Worm (Caenorhabditis elegans) whole organism, L2 larva: ENCODE results near the gene jud-4.

Experiments
- F13H6.1 ChIP-seq: sonication (generic microtip); optimal IDR thresholded peaks from 2 replicates; lab custom pipeline; 2016; ENCODE audit warnings: missing genetic modification characterization, missing compliant biosample characterization
- R02D3.7 ChIP-seq: fragments of 150-350 bp; optimal IDR thresholded peaks from 2 replicates; lab custom pipeline; 2014; ENCODE audit warnings: missing biosample characterization, missing genetic modification characterization
- Y55F3AM.14 ChIP-seq: fragments of 200-800 bp; sonication (Bioruptor generic); optimal IDR thresholded peaks from 2 replicates; lab custom pipeline; 2018; ENCODE audit warnings: mild to moderate bottlenecking, missing genetic modification characterization, missing compliant biosample characterization
- alr-1 ChIP-seq: fragments of 150-350 bp; optimal IDR thresholded peaks from 2 replicates; lab custom pipeline; 2014; ENCODE audit warnings: missing biosample characterization, missing genetic modification characterization
- aly-2 ChIP-seq: fragments of 150-350 bp; optimal IDR thresholded peaks from 2 replicates; lab custom pipeline; 2014; ENCODE audit warnings: missing biosample characterization, missing genetic modification characterization
- ama-1 ChIP-seq: fragments of 150-350 bp; optimal IDR thresholded peaks from 2 replicates; lab custom pipeline; 2018; ENCODE audit warnings: inconsistent platforms
- blmp-1 ChIP-seq: sonication (generic microtip); optimal IDR thresholded peaks from 2 replicates; lab custom pipeline; 2017; ENCODE audit warnings: missing genetic modification characterization, mild to moderate bottlenecking, missing compliant biosample characterization, antibody characterized with exemption, moderate library complexity; ENCODE audit not compliant: insufficient read depth
- ceh-16 ChIP-seq: fragments of 150-350 bp; optimal IDR thresholded peaks from 2 replicates; lab custom pipeline; 2014; ENCODE audit warnings: missing biosample characterization, missing genetic modification characterization
- ceh-82 ChIP-seq: fragments of 150-350 bp; optimal IDR thresholded peaks from 2 replicates; lab custom pipeline; 2014; ENCODE audit warnings: missing biosample characterization, missing genetic modification characterization
- crh-2 ChIP-seq: sonication (generic microtip); optimal IDR thresholded peaks from 2 replicates; lab custom pipeline; 2017; ENCODE audit warnings: missing biosample characterization, missing genetic modification characterization
- egl-27 ChIP-seq: sonication (generic microtip); optimal IDR thresholded peaks from 3 replicates; lab custom pipeline; 2017; ENCODE audit warnings: missing biosample characterization, missing genetic modification reagents, missing genetic modification characterization
- elt-1 ChIP-seq: fragments of 150-350 bp; optimal IDR thresholded peaks from 2 replicates; lab custom pipeline; 2014; ENCODE audit warnings: missing biosample characterization, missing genetic modification characterization
- elt-3 ChIP-seq: sonication (generic microtip); optimal IDR thresholded peaks from 2 replicates; lab custom pipeline; 2017; ENCODE audit warnings: missing biosample characterization, missing genetic modification characterization
- fos-1 ChIP-seq: fragments of 150-350 bp; optimal IDR thresholded peaks from 2 replicates; lab custom pipeline; 2014; ENCODE audit warnings: missing biosample characterization, missing genetic modification characterization
- lin-11 ChIP-seq: fragments of 150-350 bp; sonication (generic microtip); optimal IDR thresholded peaks from 2 replicates; lab custom pipeline; 2014; ENCODE audit warnings: missing biosample characterization, missing genetic modification characterization, inconsistent platforms, mixed read lengths
- lin-13 ChIP-seq: fragments of 150-350 bp; optimal IDR thresholded peaks from 2 replicates; lab custom pipeline; 2014; ENCODE audit warnings: missing biosample characterization, missing genetic modification reagents, missing genetic modification characterization
- lin-39 ChIP-seq: fragments of 150-350 bp; optimal IDR thresholded peaks from 2 replicates; lab custom pipeline; 2014; ENCODE audit warnings: missing biosample characterization, missing genetic modification reagents, missing genetic modification characterization
- lsy-2 ChIP-seq, 2 experiments: fragments of 150-350 bp in 1 of 2; sonication (generic microtip) in 1 of 2; optimal IDR thresholded peaks; 2 replicates each; lab custom pipeline; 2014 to 2017; ENCODE audit warnings: missing biosample characterization in 2 of 2, missing genetic modification characterization in 2 of 2
- mbf-1 ChIP-seq: sonication (generic microtip); optimal IDR thresholded peaks from 2 replicates; lab custom pipeline; 2017; ENCODE audit warnings: missing biosample characterization, missing genetic modification characterization
- mdl-1 ChIP-seq, 2 experiments: fragments of 150-350 bp in 1 of 2; sonication (generic microtip) in 1 of 2; optimal IDR thresholded peaks; 2 replicates each; lab custom pipeline; 2017; ENCODE audit warnings: missing biosample characterization in 2 of 2, missing genetic modification characterization in 2 of 2
- nhr-10 ChIP-seq: sonication (generic microtip); optimal IDR thresholded peaks from 2 replicates; lab custom pipeline; 2017; ENCODE audit warnings: missing biosample characterization, missing genetic modification characterization
- nhr-11 ChIP-seq: fragments of 150-350 bp; optimal IDR thresholded peaks from 2 replicates; lab custom pipeline; 2014; ENCODE audit warnings: missing biosample characterization, missing genetic modification characterization
- nhr-12 ChIP-seq: fragments of 150-350 bp; optimal IDR thresholded peaks from 2 replicates; lab custom pipeline; 2014; ENCODE audit warnings: missing biosample characterization, missing genetic modification characterization
- nhr-129 ChIP-seq: fragments of 150-350 bp; optimal IDR thresholded peaks from 2 replicates; lab custom pipeline; 2014; ENCODE audit warnings: missing biosample characterization, missing genetic modification characterization
- nhr-21 ChIP-seq: fragments of 150-350 bp; optimal IDR thresholded peaks from 2 replicates; lab custom pipeline; 2014; ENCODE audit warnings: missing biosample characterization, missing genetic modification characterization
- nhr-237 ChIP-seq: fragments of 150-350 bp; optimal IDR thresholded peaks from 2 replicates; lab custom pipeline; 2014; ENCODE audit warnings: missing biosample characterization, missing genetic modification characterization
- nhr-25 ChIP-seq: fragments of 150-350 bp; sonication (generic microtip); optimal IDR thresholded peaks from 3 replicates; lab custom pipeline; 2014; ENCODE audit warnings: missing biosample characterization, missing genetic modification characterization
- nhr-6 ChIP-seq: fragments of 150-350 bp; optimal IDR thresholded peaks from 2 replicates; lab custom pipeline; 2014; ENCODE audit warnings: missing biosample characterization, missing genetic modification characterization
- nhr-77 ChIP-seq: fragments of 150-350 bp; optimal IDR thresholded peaks from 2 replicates; lab custom pipeline; 2014; ENCODE audit warnings: missing biosample characterization, missing genetic modification characterization
- sem-4 ChIP-seq: fragments of 150-350 bp; optimal IDR thresholded peaks from 2 replicates; lab custom pipeline; 2014; ENCODE audit warnings: missing biosample characterization, missing genetic modification reagents, missing genetic modification characterization
- sma-3 ChIP-seq: sonication (generic microtip); optimal IDR thresholded peaks from 2 replicates; lab custom pipeline; 2016; ENCODE audit warnings: missing genetic modification reagents, missing genetic modification characterization, missing compliant biosample characterization
- sma-9 ChIP-seq, 2 experiments: fragments of 150-350 bp in 1 of 2; sonication (generic microtip) in 1 of 2; optimal IDR thresholded peaks; 2 replicates each; lab custom pipeline; 2014 to 2016; ENCODE audit warnings: missing genetic modification characterization in 2 of 2, mild to moderate bottlenecking in 1 of 2, missing biosample characterization in 1 of 2, missing compliant biosample characterization in 1 of 2, missing genetic modification reagents in 1 of 2, moderate library complexity in 1 of 2
- snpc-4 ChIP-seq: fragments of 150-350 bp; optimal IDR thresholded peaks from 2 replicates; lab custom pipeline; 2014; ENCODE audit warnings: missing biosample characterization, missing genetic modification characterization
- unc-39 ChIP-seq: fragments of 150-350 bp; optimal IDR thresholded peaks from 2 replicates; lab custom pipeline; 2014; ENCODE audit warnings: missing biosample characterization, missing genetic modification characterization
- unc-55 ChIP-seq: fragments of 150-350 bp; sonication (generic microtip); optimal IDR thresholded peaks from 3 replicates; lab custom pipeline; 2014; ENCODE audit warnings: missing biosample characterization, missing genetic modification reagents, missing genetic modification characterization
- zag-1 ChIP-seq: fragments of 150-350 bp; optimal IDR thresholded peaks from 2 replicates; lab custom pipeline; 2014; ENCODE audit warnings: missing biosample characterization, missing genetic modification characterization
- ztf-1 ChIP-seq: fragments of 200-800 bp; sonication (Bioruptor generic); conservative IDR thresholded peaks from 2 replicates; pipeline ENCODE4 v1.3.6; 2022; ENCODE audit warnings: missing genetic modification characterization, missing compliant biosample characterization
- ztf-11 ChIP-seq: sonication (generic microtip); optimal IDR thresholded peaks from 2 replicates; lab custom pipeline; 2017; ENCODE audit warnings: missing biosample characterization, missing genetic modification characterization
- ztf-4 ChIP-seq: fragments of 150-350 bp; optimal IDR thresholded peaks from 2 replicates; lab custom pipeline; 2014; ENCODE audit warnings: missing biosample characterization, missing genetic modification characterization

Gene jud-4

DNA sequence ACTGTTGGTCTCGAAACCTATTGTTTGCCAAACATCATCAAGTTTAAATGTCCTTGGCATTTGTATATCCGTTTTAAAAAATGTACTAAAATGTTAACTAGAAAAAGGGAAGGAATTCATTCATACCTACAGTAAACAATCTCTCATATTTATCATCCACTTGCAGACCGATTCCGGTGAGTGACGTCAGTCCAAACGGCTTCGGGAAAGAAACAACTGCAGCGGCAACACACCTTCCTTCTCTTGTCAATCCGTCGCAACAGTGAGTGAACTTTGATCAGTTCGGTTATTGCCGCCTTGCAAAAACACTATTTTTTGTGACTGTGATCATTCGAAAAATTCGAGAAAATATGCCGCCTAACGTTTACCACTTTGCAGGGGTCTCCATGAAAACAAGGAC, 19.8 kb upstream of the jud-4 start:
- no peak for TF ChIP-seq R02D3.7 (tag; lab: Kevin White, UChicago)
- no peak for TF ChIP-seq nhr-12
- peak; percentile 45 for TF ChIP-seq sma-9 (GFP tag; optimal IDR thresholded peaks at IDR 0.05; lab: Kevin White, UChicago)
- TF ChIP-seq sma-9 (tag; optimal IDR thresholded peaks at IDR 0.05; lab: Kevin White, UChicago) = no peak
- no peak for TF ChIP-seq snpc-4 (tag; lab: Kevin White, UChicago)
- TF ChIP-seq nhr-25 (tag; lab: Kevin White, UChicago) = peak; percentile 16
- TF ChIP-seq sma-3 = peak; percentile 52
- no peak for TF ChIP-seq nhr-11

DNA sequence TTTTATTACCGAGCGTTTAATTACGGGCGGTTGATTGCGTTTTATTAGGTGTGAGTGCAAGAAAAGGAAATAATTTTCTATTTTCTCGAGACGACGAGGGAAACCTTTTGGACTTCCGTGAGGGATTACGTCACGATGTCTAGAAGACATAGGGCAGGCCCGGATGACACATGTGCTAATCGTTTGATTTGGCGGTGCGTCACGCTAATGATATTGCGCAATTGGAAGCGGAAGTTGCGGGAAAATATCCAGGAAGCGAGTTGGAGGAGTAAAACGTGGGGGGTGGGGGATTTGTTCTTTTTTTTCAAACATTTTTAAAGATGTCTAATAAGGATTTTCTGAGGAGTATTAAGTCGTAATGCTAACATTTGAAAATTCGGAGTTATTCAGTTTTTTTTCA, 19.3 kb upstream of the jud-4 start:
- TF ChIP-seq blmp-1 (tag; lab: Kevin White, UChicago) (no peak), fos-1 (no peak), ztf-11 (tag; lab: Kevin White, UChicago) (no peak), nhr-12 (no peak), elt-3 (tag; lab: Kevin White, UChicago) (no peak), sma-9 (GFP tag; optimal IDR thresholded peaks at IDR 0.05; lab: Kevin White, UChicago) (peak; percentile 40), sma-9 (tag; optimal IDR thresholded peaks at IDR 0.05; lab: Kevin White, UChicago) (no peak), nhr-237 (tag; lab: Kevin White, UChicago) (no peak), nhr-6 (tag; lab: Kevin White, UChicago) (no peak), nhr-77 (no peak), ama-1 (lab: Kevin White, UChicago) (no peak), lsy-2 (tag; optimal IDR thresholded peaks at IDR 0.05; lab: Kevin White, UChicago) (no peak), lin-39 (tag; lab: Kevin White, UChicago) (no peak), sem-4 (tag; lab: Kevin White, UChicago) (peak; percentile 48), zag-1 (tag; lab: Kevin White, UChicago) (no peak), mbf-1 (no peak), nhr-10 (tag; lab: Kevin White, UChicago) (no peak), ceh-16 (tag; lab: Kevin White, UChicago) (no peak), sma-3 (peak; percentile 11)

DNA sequence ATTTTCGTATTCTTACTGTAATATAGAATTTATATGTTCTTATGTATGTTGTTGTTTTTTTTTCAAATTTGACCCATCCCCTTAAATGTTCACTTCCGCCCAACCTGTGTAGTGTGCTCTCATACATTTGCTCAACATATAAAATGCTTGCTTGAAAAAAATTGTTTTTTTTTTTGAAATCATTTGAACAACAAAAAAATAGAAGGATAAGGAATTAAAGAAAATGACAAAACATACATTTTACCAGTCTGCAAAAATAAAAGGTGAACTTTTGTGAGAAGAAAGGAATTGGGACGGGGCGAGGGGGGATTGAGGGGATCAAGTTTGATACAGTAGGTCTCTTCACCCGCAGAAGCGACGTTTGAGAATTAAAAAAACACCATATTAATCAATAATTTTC, 15.5 kb upstream of the jud-4 start:
- no peak for TF ChIP-seq nhr-10 (tag; lab: Kevin White, UChicago)
- TF ChIP-seq, all 48 proteins: peak for 0

DNA sequence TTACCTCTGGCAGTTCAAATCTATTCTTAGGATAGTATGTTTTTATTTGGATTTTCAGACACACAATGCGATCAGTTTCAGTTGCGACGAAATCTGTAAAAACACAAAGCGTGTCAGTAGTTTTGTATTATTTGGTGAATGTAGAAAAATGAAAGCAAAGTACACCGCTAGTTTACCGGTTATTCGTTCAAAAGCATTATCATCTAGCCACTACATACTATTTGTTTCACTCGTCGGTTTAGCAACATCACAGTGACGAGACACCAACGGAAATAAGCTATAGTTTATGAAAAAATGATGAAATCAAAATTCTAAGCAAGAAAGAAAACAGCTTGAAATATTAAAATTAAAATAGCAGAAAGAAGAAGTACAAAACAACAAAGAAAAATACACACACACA, 13.3 kb upstream of the jud-4 start:
- TF ChIP-seq unc-55 (GFP tag; lab: Kevin White, UChicago) (no peak), nhr-10 (tag; lab: Kevin White, UChicago) (no peak), aly-2 (tag; lab: Kevin White, UChicago) (no peak), ztf-1 (GFP tag; lab: Robert Waterston, UW) (no peak), mdl-1 (tag; optimal IDR thresholded peaks at IDR 0.05; lab: Kevin White, UChicago) (no peak), lsy-2 (tag; optimal IDR thresholded peaks at IDR 0.05; lab: Kevin White, UChicago) (no peak), snpc-4 (tag; lab: Kevin White, UChicago) (no peak)
- TF ChIP-seq, all 48 proteins: peak for 0

DNA sequence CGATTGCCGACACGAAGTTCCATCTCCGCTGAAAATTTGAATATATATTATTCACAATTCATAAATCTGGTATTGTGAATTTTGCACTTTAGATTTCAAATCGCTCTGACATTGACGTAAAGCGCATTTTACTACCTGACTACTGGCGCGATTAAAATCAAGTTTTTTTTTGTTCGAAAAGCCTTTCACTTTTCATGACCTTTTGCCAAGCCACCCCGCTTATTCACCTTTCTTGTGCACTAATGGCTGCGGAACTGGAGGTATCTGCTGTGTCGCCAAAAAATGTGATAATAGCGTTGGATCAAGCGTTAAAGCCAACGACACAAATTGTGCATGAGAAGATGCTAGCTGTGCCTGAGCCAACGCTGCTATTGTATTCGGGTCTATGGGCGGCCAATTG, 11.0 kb upstream of the jud-4 start:
- TF ChIP-seq blmp-1 (tag; lab: Kevin White, UChicago) = peak; percentile 93
- peak; percentile 0 for TF ChIP-seq F13H6.1 (tag; lab: Kevin White, UChicago)
- TF ChIP-seq nhr-25 (tag; lab: Kevin White, UChicago) = peak; percentile 76
- no peak for TF ChIP-seq mdl-1 (tag; optimal IDR thresholded peaks at IDR 0.05; lab: Kevin White, UChicago)

DNA sequence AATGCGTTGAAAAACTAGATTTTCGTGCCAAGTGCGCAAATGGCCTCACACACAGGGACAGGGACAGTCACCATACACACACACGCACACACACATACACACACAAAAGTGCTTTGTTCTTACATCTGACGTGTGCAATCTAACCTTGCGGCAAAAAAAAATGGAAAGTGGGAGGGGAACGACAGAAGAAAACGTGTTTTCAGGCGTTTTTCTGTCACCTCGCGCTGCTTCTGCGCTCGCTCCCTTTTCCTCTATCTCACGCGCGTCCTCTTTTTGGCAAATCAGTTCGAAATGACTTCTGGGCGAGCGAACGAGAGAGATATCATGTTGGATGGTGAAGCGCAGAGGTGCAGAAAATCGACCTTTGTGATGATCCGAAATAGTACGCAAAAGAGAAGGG, 9.8 kb upstream of the jud-4 start:
- TF ChIP-seq ama-1 (lab: Kevin White, UChicago) (no peak), sma-3 (peak; percentile 59), nhr-6 (tag; lab: Kevin White, UChicago) (no peak), fos-1 (peak; percentile 44), mbf-1 (no peak), Y55F3AM.14 (peak; percentile 64), sem-4 (tag; lab: Kevin White, UChicago) (peak; percentile 77), nhr-77 (no peak), lin-13 (GFP tag; lab: Kevin White, UChicago) (no peak), unc-39 (tag; lab: Kevin White, UChicago) (no peak), ztf-4 (no peak), alr-1 (tag; lab: Kevin White, UChicago) (no peak), elt-1 (tag; lab: Kevin White, UChicago) (no peak), mdl-1 (tag; optimal IDR thresholded peaks at IDR 0.05; lab: Kevin White, UChicago) (peak in 1 of 2 experiments; percentile 53), F13H6.1 (tag; lab: Kevin White, UChicago) (peak; percentile 86), unc-55 (GFP tag; lab: Kevin White, UChicago) (no peak), crh-2 (no peak), sma-9 (GFP tag; optimal IDR thresholded peaks at IDR 0.05; lab: Kevin White, UChicago) (peak; percentile 53), sma-9 (tag; optimal IDR thresholded peaks at IDR 0.05; lab: Kevin White, UChicago) (no peak), blmp-1 (tag; lab: Kevin White, UChicago) (peak; percentile 98), ceh-82 (tag; lab: Kevin White, UChicago) (no peak), nhr-25 (tag; lab: Kevin White, UChicago) (peak; percentile 98), ceh-16 (tag; lab: Kevin White, UChicago) (peak; percentile 16), lin-11 (tag; lab: Kevin White, UChicago) (no peak), ztf-11 (tag; lab: Kevin White, UChicago) (no peak), nhr-21 (tag; lab: Kevin White, UChicago) (peak; percentile 67), elt-3 (tag; lab: Kevin White, UChicago) (no peak), aly-2 (tag; lab: Kevin White, UChicago) (no peak), nhr-129 (tag; lab: Kevin White, UChicago) (peak; percentile 46), egl-27 (tag; lab: Kevin White, UChicago) (peak; percentile 17)
- TF ChIP-seq, all 48 proteins: peak for 13
